Worm (Caenorhabditis elegans) whole organism, L4/young adult: ENCODE results near the gene pdzd-8.

Experiments used
- W03F9.2 ChIP-seq: fragments of 150-350 bp; optimal IDR thresholded peaks from 2 replicates; lab custom pipeline; 2014; ENCODE audit warnings: missing biosample characterization, missing genetic modification characterization
- dao-5 ChIP-seq: sonication (generic microtip); optimal IDR thresholded peaks from 2 replicates; lab custom pipeline; 2016; ENCODE audit warnings: missing genotype, missing genetic modification characterization, moderate library complexity, missing compliant biosample characterization
- him-1 ChIP-seq: sonication (generic microtip); optimal IDR thresholded peaks from 2 replicates; lab custom pipeline; 2016; ENCODE audit warnings: missing genotype, missing genetic modification reagents, missing genetic modification characterization, missing compliant biosample characterization

DNA sequence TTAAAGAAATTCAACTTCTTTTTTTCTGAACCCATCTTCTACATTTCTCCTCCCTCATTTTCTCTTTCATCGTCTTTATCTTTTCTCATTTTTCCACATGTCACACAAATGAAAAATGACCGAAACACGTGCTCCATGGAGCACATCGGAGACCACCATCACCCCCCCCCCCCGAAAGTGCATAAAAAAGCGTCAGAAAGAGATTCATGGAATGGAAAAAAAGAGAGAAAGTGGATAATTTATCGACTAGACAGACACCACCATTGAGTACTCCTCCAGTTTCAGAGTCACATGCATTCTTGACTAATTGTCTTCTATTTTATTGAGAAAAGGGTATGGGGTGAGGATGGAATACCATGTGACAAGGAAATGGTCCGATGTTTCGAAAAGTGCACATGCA, 28.2 kb upstream of the pdzd-8 start:
- TF ChIP-seq him-1 (tag; lab: Kevin White, UChicago) (no peak), W03F9.2 (no peak), dao-5 (tag; lab: Kevin White, UChicago) (no peak)
